Worm (Caenorhabditis elegans) whole organism, young adult: ENCODE measurements around the gene Y4C6B.2.

Experiments
- Y56A3A.18 ChIP-seq: fragments of 200-800 bp; sonication (Bioruptor generic); IDR thresholded peaks from 2 replicates; pipeline ENCODE4 v1.3.6; 2022; ENCODE audit warnings: missing genetic modification reagents, missing genetic modification characterization, missing compliant biosample characterization
- ama-1 ChIP-seq, 3 experiments: fragments of 150-350 bp in 1 of 3; sonication (generic microtip) in 2 of 3; optimal IDR thresholded peaks; 2 replicates each; lab custom pipeline; 2014 to 2018; ENCODE audit warnings: missing biosample characterization in 2 of 3, missing genetic modification characterization in 2 of 3, missing genetic modification reagents in 2 of 3
- athp-1 ChIP-seq: sonication (generic microtip); optimal IDR thresholded peaks from 2 replicates; lab custom pipeline; 2017; ENCODE audit warnings: mild to moderate bottlenecking, missing genetic modification characterization, missing compliant biosample characterization
- bed-2 ChIP-seq: fragments of 200-800 bp; sonication (Bioruptor generic); IDR thresholded peaks from 2 replicates; pipeline ENCODE4 v1.3.6; 2022; ENCODE audit warnings: missing genetic modification reagents, missing genetic modification characterization, missing compliant biosample characterization
- dpl-1 ChIP-seq: fragments of 150-350 bp; optimal IDR thresholded peaks from 2 replicates; lab custom pipeline; 2014; ENCODE audit warnings: missing biosample characterization, missing genetic modification reagents, missing genetic modification characterization
- efl-1 ChIP-seq: fragments of 150-350 bp; optimal IDR thresholded peaks from 2 replicates; lab custom pipeline; 2014; ENCODE audit warnings: missing biosample characterization, missing genetic modification reagents, missing genetic modification characterization
- madf-10 ChIP-seq: sonication (generic microtip); optimal IDR thresholded peaks from 2 replicates; lab custom pipeline; 2016; ENCODE audit warnings: mild to moderate bottlenecking, missing genetic modification characterization, missing compliant biosample characterization
- nfyb-1 ChIP-seq: fragments of 200-800 bp; sonication (Bioruptor generic); IDR thresholded peaks from 2 replicates; pipeline ENCODE4 v1.3.6; 2022; ENCODE audit warnings: missing genetic modification reagents, missing genetic modification characterization, missing compliant biosample characterization
- nhr-27 ChIP-seq: fragments of 200-800 bp; sonication (Bioruptor generic); optimal IDR thresholded peaks from 2 replicates; lab custom pipeline; 2018; ENCODE audit warnings: mild to moderate bottlenecking, missing genetic modification characterization, moderate library complexity, missing compliant biosample characterization
- pha-4 ChIP-seq: fragments of 150-350 bp; sonication (generic microtip); optimal IDR thresholded peaks from 2 replicates; lab custom pipeline; 2014; ENCODE audit warnings: missing biosample characterization, missing genetic modification reagents, missing genetic modification characterization
- rpc-1 ChIP-seq, 2 experiments: fragments of 150-350 bp in 1 of 2; sonication (generic microtip) in 1 of 2; optimal IDR thresholded peaks; 2 replicates each; lab custom pipeline; 2014 to 2018; ENCODE audit warnings: missing biosample characterization in 1 of 2, missing genetic modification characterization in 1 of 2, missing genetic modification reagents in 1 of 2, missing genotype in 1 of 2
- snpc-4 ChIP-seq, 5 experiments: fragments of 150-350 bp in 1 of 5; sonication (generic microtip) in 4 of 5; optimal IDR thresholded peaks; 2 replicates each; lab custom pipeline; 2014 to 2018; ENCODE audit warnings: missing genetic modification characterization in 5 of 5, missing biosample characterization in 3 of 5, antibody characterized with exemption in 2 of 5, mild to moderate bottlenecking in 2 of 5, missing compliant biosample characterization in 2 of 5, missing genotype in 2 of 5, moderate library complexity in 2 of 5, missing genetic modification reagents in 1 of 5

- TF ChIP-seq pha-4 (tag; lab: Kevin White, UChicago) (no peak), snpc-4 (GFP tag; optimal IDR thresholded peaks at IDR 0.05; lab: Kevin White, UChicago) (no peak), snpc-4 (tag; optimal IDR thresholded peaks at IDR 0.05; lab: Kevin White, UChicago) (no peak), athp-1 (tag; lab: Kevin White, UChicago) (no peak), madf-10 (tag; lab: Kevin White, UChicago) (no peak), ama-1 (optimal IDR thresholded peaks at IDR 0.05; lab: Kevin White, UChicago) (no peak), ama-1 (GFP tag; optimal IDR thresholded peaks at IDR 0.05; lab: Kevin White, UChicago) (no peak), Y56A3A.18 (GFP tag; lab: Robert Waterston, UW) (no peak), rpc-1 (optimal IDR thresholded peaks at IDR 0.05; lab: Kevin White, UChicago) (no peak), rpc-1 (tag; optimal IDR thresholded peaks at IDR 0.05; lab: Kevin White, UChicago) (no peak), efl-1 (GFP tag; lab: Kevin White, UChicago) (no peak), bed-2 (GFP tag; lab: Robert Waterston, UW) (no peak), nhr-27 (tag; lab: Kevin White, UChicago) (no peak), dpl-1 (no peak), nfyb-1 (GFP tag; lab: Robert Waterston, UW) (no peak)
Observed at ce11 chrIV:5369414-5369813, 30.0 kb downstream of the Y4C6B.2 start, which contains the start of gene F41H10.3.
